Worm (Caenorhabditis elegans): ENCODE measurements around the gene eral-1.

ce11 chrII:9592737-9593136 is 3.2 kb upstream of the eral-1 start, which contains the start of gene parp-2:
- TF ChIP-seq F57C9.4 (tag; optimal IDR thresholded peaks at IDR 0.05) (no peak), rpc-1 (optimal IDR thresholded peaks at IDR 0.05) (no peak), rpc-1 (tag; optimal IDR thresholded peaks at IDR 0.05) (no peak), pbrm-1 (GFP tag; IDR thresholded peaks at IDR 0.05) (no peak), nhr-120 (GFP tag; IDR thresholded peaks at IDR 0.05) (no peak), cebp-2 (GFP tag; IDR thresholded peaks at IDR 0.05) (no peak), snpc-3.4 (tag; optimal IDR thresholded peaks at IDR 0.05) (no peak), F23B12.7 (tag; optimal IDR thresholded peaks at IDR 0.05; ENCODE audit: insufficient read depth) (no peak), him-1 (tag; optimal IDR thresholded peaks at IDR 0.05) (no peak), T07F8.4 (tag; optimal IDR thresholded peaks at IDR 0.05) (no peak), ets-4 (GFP tag; optimal IDR thresholded peaks at IDR 0.05) (no peak), lsy-27 (tag; optimal IDR thresholded peaks at IDR 0.05; ENCODE audit: borderline replicate concordance, insufficient read depth) (no peak), chd-7 (tag; optimal IDR thresholded peaks at IDR 0.05) (no peak), C06A6.2 (GFP tag; conservative IDR thresholded peaks at IDR 0.05) (no peak)

Data from whole organism, young adult.